Fruit fly (Drosophila melanogaster): ENCODE measurements around the gene Dh31.

The Dh31 gene

DNA sequence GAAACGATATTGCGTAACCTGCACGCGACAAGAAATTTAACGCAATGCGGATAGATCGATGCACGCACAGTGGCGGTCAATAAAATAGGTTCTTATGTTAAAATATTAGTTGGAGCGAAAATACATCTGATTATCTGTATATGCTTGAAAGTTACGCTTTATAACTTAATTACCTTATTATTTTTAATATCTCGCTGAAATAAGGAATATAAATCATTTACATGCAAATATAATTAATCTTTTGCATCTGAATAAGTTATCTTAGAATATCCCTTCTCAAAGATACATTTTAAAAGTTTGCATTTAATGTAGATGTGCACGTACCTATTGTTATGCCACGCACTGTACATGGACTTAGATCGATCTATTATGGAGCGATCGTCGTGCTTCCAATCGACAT, 35.0 kb downstream of the Dh31 start:
- peak; percentile 32 for TF ChIP-seq Sp1 (GFP tag; optimal IDR thresholded peaks at IDR 0.05)
- TF ChIP-seq sv (GFP tag; optimal IDR thresholded peaks at IDR 0.05), result no peak
- no peak for TF ChIP-seq Jra (GFP tag; optimal IDR thresholded peaks at IDR 0.05)
- TF ChIP-seq GATAd (GFP tag; optimal IDR thresholded peaks at IDR 0.05), result no peak
- peak in 1 of 2 experiments; percentile 22 for TF ChIP-seq foxo (GFP tag; optimal IDR thresholded peaks at IDR 0.05)
- peak; percentile 7 for TF ChIP-seq h (GFP tag; optimal IDR thresholded peaks at IDR 0.05)
- no peak for TF ChIP-seq pan (optimal IDR thresholded peaks at IDR 0.05)

DNA sequence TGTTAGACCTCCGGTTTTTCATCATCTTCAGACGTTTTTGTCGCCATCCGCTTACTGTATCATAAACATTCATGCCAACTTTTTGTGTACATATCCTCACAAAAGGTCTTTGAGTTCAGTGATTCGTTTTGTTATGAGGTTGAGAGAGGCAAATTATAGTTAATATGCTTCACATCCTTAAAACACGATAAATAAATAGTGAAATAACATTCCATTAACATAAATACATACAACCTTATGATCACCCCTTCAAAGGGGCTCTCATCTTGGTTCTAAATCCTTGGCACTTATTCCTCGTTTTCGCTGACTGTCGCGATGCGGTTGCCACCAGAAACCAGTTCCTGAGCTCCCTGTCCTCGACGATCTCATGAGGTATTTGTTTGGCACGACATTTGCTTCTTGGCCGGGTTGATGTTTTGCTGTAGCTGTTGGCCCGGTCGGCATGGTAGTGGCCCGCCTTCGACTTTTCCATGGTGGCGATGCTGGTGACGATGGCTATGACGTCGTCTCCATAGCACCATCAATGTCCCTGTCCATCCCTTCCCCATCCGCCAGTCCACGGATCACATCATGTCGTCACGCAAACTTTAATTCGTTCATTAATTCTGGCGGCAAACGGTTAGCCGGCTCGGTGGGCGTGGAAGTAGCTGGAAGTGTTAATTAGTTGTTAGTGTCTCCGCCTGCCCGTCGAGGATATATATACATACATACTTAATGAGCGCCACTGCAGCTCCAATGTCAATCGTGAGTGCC, 37.5 kb downstream of the Dh31 start:
- TF ChIP-seq fru (GFP tag; optimal IDR thresholded peaks at IDR 0.05), result peak; percentile 48
- no peak for TF ChIP-seq Abd-B (GFP tag; optimal IDR thresholded peaks at IDR 0.05)
- no peak for TF ChIP-seq Dif (GFP tag; optimal IDR thresholded peaks at IDR 0.05; ENCODE audit: partially characterized antibody)
- no peak for TF ChIP-seq jim (GFP tag; optimal IDR thresholded peaks at IDR 0.05)
- TF ChIP-seq ey (GFP tag; optimal IDR thresholded peaks at IDR 0.05), result peak; percentile 30
- peak; percentile 33 for TF ChIP-seq OdsH (GFP tag; optimal IDR thresholded peaks at IDR 0.05)
- peak in 1 of 2 experiments; percentile 52 for TF ChIP-seq foxo (GFP tag; optimal IDR thresholded peaks at IDR 0.05)
- TF ChIP-seq woc (GFP tag; optimal IDR thresholded peaks at IDR 0.05), result peak; percentile 35
- no peak for TF ChIP-seq Vsx2 (GFP tag; optimal IDR thresholded peaks at IDR 0.05; ENCODE audit: partially characterized antibody)
- peak; percentile 48 for TF ChIP-seq HLH106 (tag; optimal IDR thresholded peaks at IDR 0.05)
- peak; percentile 11 for TF ChIP-seq rgr (GFP tag; optimal IDR thresholded peaks at IDR 0.05)
- no peak for TF ChIP-seq Mio (GFP tag; optimal IDR thresholded peaks at IDR 0.05)
- TF ChIP-seq psq (GFP tag; optimal IDR thresholded peaks at IDR 0.05), result peak; percentile 11
- peak; percentile 40 for TF ChIP-seq h (GFP tag; optimal IDR thresholded peaks at IDR 0.05)

DNA sequence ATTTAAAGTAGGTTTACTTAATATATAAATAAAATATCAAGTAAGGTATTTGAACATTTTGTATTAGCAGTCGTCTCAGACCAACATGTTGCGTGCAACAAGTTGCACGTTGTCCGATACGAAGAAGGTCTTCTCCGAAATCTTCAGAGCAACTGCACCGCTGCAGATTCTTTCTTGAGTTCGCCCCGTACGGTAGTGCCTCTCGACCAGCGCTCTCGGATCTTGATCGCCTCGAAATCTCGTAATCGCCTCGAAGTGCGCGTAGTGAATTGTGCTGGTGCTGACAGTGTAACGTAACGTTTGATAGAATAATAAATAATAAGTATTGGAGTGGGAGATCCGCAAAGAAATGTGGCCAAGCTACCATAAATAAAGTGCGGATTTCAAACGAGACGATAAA, 40.0 kb downstream of the Dh31 start, which contains the start of gene dachs:
dachs (plus strand) TSS at position 175 of the 400 bp plus-strand sequence.
- no peak for TF ChIP-seq dsf (GFP tag; optimal IDR thresholded peaks at IDR 0.05; ENCODE audit: borderline replicate concordance)
- TF ChIP-seq woc (GFP tag; optimal IDR thresholded peaks at IDR 0.05), result no peak
- no peak for TF ChIP-seq Mio (GFP tag; optimal IDR thresholded peaks at IDR 0.05)
- TF ChIP-seq Dif (GFP tag; optimal IDR thresholded peaks at IDR 0.05; ENCODE audit: partially characterized antibody), result no peak
- TF ChIP-seq GATAd (GFP tag; optimal IDR thresholded peaks at IDR 0.05), result no peak
- TF ChIP-seq tai (GFP tag; optimal IDR thresholded peaks at IDR 0.05), result no peak
- TF ChIP-seq rgr (GFP tag; optimal IDR thresholded peaks at IDR 0.05), result no peak
- no peak for TF ChIP-seq Vsx2 (GFP tag; optimal IDR thresholded peaks at IDR 0.05; ENCODE audit: partially characterized antibody)
- TF ChIP-seq HLH106 (tag; optimal IDR thresholded peaks at IDR 0.05), result no peak

DNA sequence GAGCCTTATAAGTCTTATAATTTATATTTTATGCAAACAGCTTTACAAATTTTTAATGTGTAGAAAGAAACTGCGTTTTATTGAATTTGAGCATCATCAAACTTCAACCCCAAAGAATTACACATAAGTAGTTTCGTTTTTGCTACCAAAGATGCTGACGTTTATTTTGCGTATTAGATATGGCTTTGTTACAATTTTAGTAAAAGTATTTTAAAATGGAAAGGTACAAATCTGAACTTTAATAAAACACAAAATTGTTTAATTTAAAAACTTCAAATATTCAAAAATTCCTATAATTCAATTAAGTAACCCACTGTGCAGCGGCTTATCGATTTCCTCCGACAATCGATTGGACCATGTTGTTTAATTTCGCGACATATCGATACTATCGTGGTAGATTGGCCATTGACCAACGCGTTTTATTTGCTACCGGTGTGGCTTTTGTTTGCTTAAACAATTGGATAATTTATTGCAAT, 42.5 kb downstream of the Dh31 start, which contains the start of gene prg:
prg (plus strand) TSS at position 382 of the 476 bp plus-strand sequence.
- TF ChIP-seq pan (optimal IDR thresholded peaks at IDR 0.05) (no peak), sv (GFP tag; optimal IDR thresholded peaks at IDR 0.05) (peak; percentile 64), br (GFP tag; optimal IDR thresholded peaks at IDR 0.05) (peak; percentile 28), dmrt93B (GFP tag; optimal IDR thresholded peaks at IDR 0.05) (no peak), Dif (GFP tag; optimal IDR thresholded peaks at IDR 0.05; ENCODE audit: partially characterized antibody) (no peak), Myc (optimal IDR thresholded peaks at IDR 0.05) (peak; percentile 55), Mio (GFP tag; optimal IDR thresholded peaks at IDR 0.05) (no peak), dsf (GFP tag; optimal IDR thresholded peaks at IDR 0.05; ENCODE audit: borderline replicate concordance) (peak; percentile 15), OdsH (GFP tag; optimal IDR thresholded peaks at IDR 0.05) (peak; percentile 28), Sp1 (GFP tag; optimal IDR thresholded peaks at IDR 0.05) (peak; percentile 66), woc (GFP tag; optimal IDR thresholded peaks at IDR 0.05) (peak; percentile 84), CG32264 (GFP tag; optimal IDR thresholded peaks at IDR 0.05) (peak; percentile 8), tai (GFP tag; optimal IDR thresholded peaks at IDR 0.05) (peak; percentile 82), usp (GFP tag; optimal IDR thresholded peaks at IDR 0.05) (no peak), Vsx2 (GFP tag; optimal IDR thresholded peaks at IDR 0.05; ENCODE audit: partially characterized antibody) (no peak), rgr (GFP tag; optimal IDR thresholded peaks at IDR 0.05) (peak; percentile 62), N (GFP tag; optimal IDR thresholded peaks at IDR 0.05) (no peak), brk (GFP tag; optimal IDR thresholded peaks at IDR 0.05) (peak; percentile 51), psq (GFP tag; optimal IDR thresholded peaks at IDR 0.05) (peak; percentile 33), Hr78 (GFP tag; optimal IDR thresholded peaks at IDR 0.05) (no peak), Jra (GFP tag; optimal IDR thresholded peaks at IDR 0.05) (peak; percentile 63), Hr83 (GFP tag; optimal IDR thresholded peaks at IDR 0.05; ENCODE audit: poor library complexity, severe bottlenecking) (peak; percentile 40), foxo (GFP tag; optimal IDR thresholded peaks at IDR 0.05) (peak; percentile 40 to 76), CrebA (GFP tag; optimal IDR thresholded peaks at IDR 0.05; ENCODE audit: borderline replicate concordance) (no peak), jim (GFP tag; optimal IDR thresholded peaks at IDR 0.05) (no peak), Hnf4 (GFP tag; optimal IDR thresholded peaks at IDR 0.05) (peak; percentile 66), Dfd (GFP tag; optimal IDR thresholded peaks at IDR 0.05) (no peak), h (GFP tag; optimal IDR thresholded peaks at IDR 0.05) (peak; percentile 78), Abd-B (GFP tag; optimal IDR thresholded peaks at IDR 0.05) (no peak), Rel (GFP tag; optimal IDR thresholded peaks at IDR 0.05) (no peak), Rel (tag; optimal IDR thresholded peaks at IDR 0.05) (no peak), sage (GFP tag; optimal IDR thresholded peaks at IDR 0.05) (peak; percentile 32), ey (GFP tag; optimal IDR thresholded peaks at IDR 0.05) (peak; percentile 45), lola (GFP tag; optimal IDR thresholded peaks at IDR 0.05) (no peak), GATAd (GFP tag; optimal IDR thresholded peaks at IDR 0.05) (no peak), CG9705 (GFP tag; optimal IDR thresholded peaks at IDR 0.05) (peak; percentile 44)
